Worm (Caenorhabditis elegans) whole organism, L4 larva: Measurements from ENCODE around the gene rmd-1.

Experiments
- ceh-28 ChIP-seq: fragments of 150-350 bp; optimal IDR thresholded peaks from 2 replicates; lab custom pipeline; 2014; ENCODE audit warnings: missing biosample characterization, missing genetic modification reagents, missing genetic modification characterization
- daf-19 ChIP-seq: fragments of 200-800 bp; sonication (Bioruptor generic); conservative IDR thresholded peaks from 2 replicates; pipeline ENCODE4 v1.3.6; 2022; ENCODE audit warnings: missing genetic modification characterization, missing compliant biosample characterization
- fos-1 ChIP-seq: fragments of 150-350 bp; optimal IDR thresholded peaks from 2 replicates; lab custom pipeline; 2014; ENCODE audit warnings: missing biosample characterization, missing genetic modification characterization
- jun-1 ChIP-seq: fragments of 150-350 bp; optimal IDR thresholded peaks from 2 replicates; lab custom pipeline; 2014; ENCODE audit warnings: missing biosample characterization, missing genetic modification reagents, missing genetic modification characterization
- lin-13 ChIP-seq: fragments of 150-350 bp; optimal IDR thresholded peaks from 2 replicates; lab custom pipeline; 2014; ENCODE audit warnings: missing biosample characterization, missing genetic modification reagents, missing genetic modification characterization
- nhr-237 ChIP-seq: sonication (generic microtip); optimal IDR thresholded peaks from 2 replicates; lab custom pipeline; 2017; ENCODE audit warnings: missing biosample characterization, missing genetic modification characterization
- nhr-25 ChIP-seq: sonication (generic microtip); optimal IDR thresholded peaks from 2 replicates; lab custom pipeline; 2017; ENCODE audit warnings: missing genetic modification characterization, mild to moderate bottlenecking, missing compliant biosample characterization, antibody characterized with exemption, moderate library complexity, borderline replicate concordance; ENCODE audit not compliant: insufficient read depth
- pha-4 ChIP-seq, 2 experiments: fragments of 150-350 bp in 1 of 2; fragments of 200-800 bp in 1 of 2; sonication (Bioruptor generic) in 1 of 2; IDR thresholded peaks in 1 of 2; optimal IDR thresholded peaks in 1 of 2; 2 replicates each; pipeline versions ENCODE4 v1.3.6 to Lab custom; 2014 to 2022; ENCODE audit warnings: missing genetic modification characterization in 2 of 2, missing genetic modification reagents in 2 of 2, missing biosample characterization in 1 of 2, missing compliant biosample characterization in 1 of 2
- set-16 ChIP-seq: fragments of 200-800 bp; sonication (Bioruptor generic); IDR thresholded peaks from 2 replicates; pipeline ENCODE4 v1.3.6; 2022; ENCODE audit warnings: missing genetic modification reagents, missing genetic modification characterization, missing compliant biosample characterization
- zfp-3 ChIP-seq: fragments of 200-800 bp; sonication (Bioruptor generic); conservative IDR thresholded peaks from 2 replicates; pipeline ENCODE4 v1.3.6; 2022; ENCODE audit warnings: missing genetic modification reagents, missing genetic modification characterization, missing compliant biosample characterization

DNA sequence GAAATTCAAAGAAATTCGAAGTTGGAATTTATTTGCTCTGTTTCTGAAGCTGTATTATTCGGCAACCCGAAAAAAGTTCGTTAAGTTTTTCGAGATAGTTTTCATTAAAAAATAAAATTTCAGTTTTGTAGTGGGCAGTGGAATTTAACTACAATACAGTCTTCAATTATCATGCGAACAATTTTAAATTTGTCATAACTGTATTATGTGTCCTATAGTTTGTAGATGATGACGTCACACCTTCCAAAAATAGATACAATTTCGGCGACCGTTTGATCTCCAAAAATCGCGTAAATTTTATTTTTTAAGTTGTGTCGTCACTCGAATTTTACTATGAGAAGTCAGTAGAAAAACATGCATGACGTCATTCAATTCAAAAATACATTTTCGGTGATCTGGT, 45.7 kb upstream of the rmd-1 start:
- TF ChIP-seq daf-19 (GFP tag; lab: Robert Waterston, UW) = no peak
- no peak for TF ChIP-seq set-16 (GFP tag; lab: Robert Waterston, UW)
- no peak for TF ChIP-seq nhr-237 (tag; lab: Kevin White, UChicago)
- no peak for TF ChIP-seq fos-1 (tag; lab: Kevin White, UChicago)
- TF ChIP-seq jun-1 (tag; lab: Kevin White, UChicago) = no peak
- TF ChIP-seq lin-13 (GFP tag; lab: Kevin White, UChicago) = no peak
- no peak for TF ChIP-seq pha-4 (GFP tag; IDR thresholded peaks at IDR 0.05; lab: Robert Waterston, UW)
- no peak for TF ChIP-seq pha-4 (tag; optimal IDR thresholded peaks at IDR 0.05; lab: Kevin White, UChicago)
- TF ChIP-seq zfp-3 (GFP tag; lab: Robert Waterston, UW) = no peak
- TF ChIP-seq ceh-28 = no peak
- no peak for TF ChIP-seq nhr-25 (tag; lab: Kevin White, UChicago)
